Fruit fly (Drosophila melanogaster) whole organism, embryonic: ENCODE data around the gene lectin-37Db.

ENCODE experiments used
- Asciz ChIP-seq: fragments of 200-800 bp; sonication (Bioruptor generic); optimal IDR thresholded peaks from 2 replicates; lab custom pipeline; 2017; ENCODE audit warnings: missing biosample characterization, mild to moderate bottlenecking, missing genetic modification characterization, missing genetic modification reagents
- Blimp-1 ChIP-seq: fragments of 200-800 bp; sonication (Bioruptor generic); optimal IDR thresholded peaks from 3 replicates; lab custom pipeline; 2018; ENCODE audit warnings: missing biosample characterization, missing genetic modification characterization, mild to moderate bottlenecking, moderate library complexity, missing genetic modification reagents
- CG10462 ChIP-seq: fragments of 200-800 bp; sonication (Bioruptor generic); optimal IDR thresholded peaks from 2 replicates; lab custom pipeline; 2016; ENCODE audit warnings: missing biosample characterization, missing genetic modification characterization
- CG12769 ChIP-seq: fragments of 200-800 bp; sonication (Bioruptor generic); optimal IDR thresholded peaks from 2 replicates; lab custom pipeline; 2019; ENCODE audit warnings: missing biosample characterization, mild to moderate bottlenecking, missing genetic modification characterization, moderate library complexity
- CG13123 ChIP-seq: fragments of 200-800 bp; sonication (Bioruptor generic); optimal IDR thresholded peaks from 2 replicates; lab custom pipeline; 2016; ENCODE audit warnings: missing biosample characterization, missing genetic modification characterization
- CG13624 ChIP-seq: fragments of 200-800 bp; sonication (Bioruptor generic); optimal IDR thresholded peaks from 2 replicates; lab custom pipeline; 2016; ENCODE audit warnings: missing biosample characterization, missing genetic modification characterization
- CG13894 ChIP-seq: fragments of 200-800 bp; sonication (Bioruptor generic); optimal IDR thresholded peaks from 3 replicates; lab custom pipeline; 2018; ENCODE audit warnings: missing biosample characterization, mild to moderate bottlenecking, missing genetic modification characterization, moderate library complexity
- CG16779 ChIP-seq: fragments of 200-800 bp; sonication (Bioruptor generic); IDR thresholded peaks from 2 replicates; pipeline ENCODE4 v1.3.6; 2022; ENCODE audit warnings: missing biosample characterization, missing genetic modification characterization
- CG18619 ChIP-seq: fragments of 200-800 bp; sonication (Bioruptor generic); optimal IDR thresholded peaks from 3 replicates; lab custom pipeline; 2017; ENCODE audit warnings: missing biosample characterization, mild to moderate bottlenecking, missing genetic modification characterization
- CG3847 ChIP-seq: fragments of 200-800 bp; sonication (Bioruptor generic); IDR thresholded peaks from 2 replicates; pipeline ENCODE4 v1.3.6; 2022; ENCODE audit warnings: missing biosample characterization, missing genetic modification characterization
- CG4360 ChIP-seq: fragments of 200-800 bp; sonication (Bioruptor generic); IDR thresholded peaks from 2 replicates; pipeline ENCODE4 v1.3.6; 2022; ENCODE audit warnings: missing biosample characterization, missing genetic modification characterization
- CG6175 ChIP-seq: fragments of 200-800 bp; sonication (Bioruptor generic); IDR thresholded peaks from 3 replicates; pipeline ENCODE4 v1.3.6; 2022; ENCODE audit warnings: missing biosample characterization, missing genetic modification characterization
- CG6254 ChIP-seq: fragments of 200-800 bp; sonication (Bioruptor generic); optimal IDR thresholded peaks from 3 replicates; lab custom pipeline; 2017; ENCODE audit warnings: mild to moderate bottlenecking, missing biosample characterization, missing genetic modification reagents, missing genetic modification characterization
- CG6272 ChIP-seq: fragments of 200-800 bp; sonication (Bioruptor generic); IDR thresholded peaks from 2 replicates; pipeline ENCODE4 v1.3.6; 2022; ENCODE audit warnings: missing biosample characterization, missing genetic modification characterization
- CG7839 ChIP-seq: fragments of 200-800 bp; sonication (Bioruptor generic); optimal IDR thresholded peaks from 3 replicates; lab custom pipeline; 2018; ENCODE audit warnings: missing biosample characterization, mild to moderate bottlenecking, missing genetic modification characterization, moderate library complexity
- CG8281 ChIP-seq: fragments of 200-800 bp; sonication (Bioruptor generic); optimal IDR thresholded peaks from 2 replicates; lab custom pipeline; 2018; ENCODE audit warnings: missing biosample characterization, mild to moderate bottlenecking, missing genetic modification characterization, moderate library complexity
- CG8388 ChIP-seq: fragments of 200-800 bp; sonication (Bioruptor generic); optimal IDR thresholded peaks from 2 replicates; lab custom pipeline; 2019; ENCODE audit warnings: missing biosample characterization, mild to moderate bottlenecking, missing genetic modification characterization, moderate library complexity
- CG9932 ChIP-seq: fragments of 200-800 bp; sonication (Bioruptor generic); IDR thresholded peaks from 2 replicates; pipeline ENCODE4 v1.3.6; 2022; ENCODE audit warnings: missing biosample characterization, missing genetic modification characterization
- Camta ChIP-seq: fragments of 200-800 bp; sonication (Bioruptor generic); optimal IDR thresholded peaks from 2 replicates; lab custom pipeline; 2016; ENCODE audit warnings: missing biosample characterization, missing genetic modification characterization
- CrebB ChIP-seq: fragments of 200-800 bp; sonication (Bioruptor generic); optimal IDR thresholded peaks from 3 replicates; lab custom pipeline; 2018; ENCODE audit warnings: missing biosample characterization, mild to moderate bottlenecking, missing genetic modification characterization
- Deaf1 ChIP-seq: fragments of 200-800 bp; optimal IDR thresholded peaks from 3 replicates; lab custom pipeline; 2019; ENCODE audit warnings: missing biosample characterization, mild to moderate bottlenecking, missing genetic modification characterization, moderate library complexity
- Dip2 ChIP-seq: fragments of 200-800 bp; sonication (Bioruptor generic); IDR thresholded peaks from 2 replicates; pipeline ENCODE4 v1.3.6; 2022; ENCODE audit warnings: missing biosample characterization, missing genetic modification characterization
- Dref ChIP-seq: fragments of 200-800 bp; sonication (Bioruptor generic); IDR thresholded peaks from 2 replicates; pipeline ENCODE4 v1.3.6; 2022; ENCODE audit warnings: missing biosample characterization, missing genetic modification characterization
- Elba2 ChIP-seq: fragments of 200-800 bp; sonication (Bioruptor generic); optimal IDR thresholded peaks from 3 replicates; lab custom pipeline; 2016; ENCODE audit warnings: missing biosample characterization, missing genetic modification characterization
- HLH54F ChIP-seq: fragments of 200-800 bp; sonication (Bioruptor generic); optimal IDR thresholded peaks from 3 replicates; lab custom pipeline; 2016; ENCODE audit warnings: missing biosample characterization, missing genetic modification characterization
- Lpt ChIP-seq: fragments of >200 bp; optimal IDR thresholded peaks from 2 replicates; lab custom pipeline; 2018; ENCODE audit warnings: missing biosample characterization, missing genetic modification characterization
- Nf-YC ChIP-seq: fragments of 200-800 bp; optimal IDR thresholded peaks from 3 replicates; lab custom pipeline; 2019; ENCODE audit warnings: missing biosample characterization, mild to moderate bottlenecking, missing genetic modification characterization, moderate library complexity
- Spps ChIP-seq: fragments of 200-800 bp; sonication (Bioruptor generic); optimal IDR thresholded peaks from 2 replicates; lab custom pipeline; 2018; ENCODE audit warnings: missing biosample characterization, mild to moderate bottlenecking, missing genetic modification characterization
- Ssrp ChIP-seq: fragments of 200-800 bp; sonication (Bioruptor generic); optimal IDR thresholded peaks from 2 replicates; lab custom pipeline; 2018; ENCODE audit warnings: missing biosample characterization, mild to moderate bottlenecking, missing genetic modification characterization, moderate library complexity
- YL-1 ChIP-seq: fragments of 200-800 bp; sonication (Bioruptor generic); optimal IDR thresholded peaks from 3 replicates; lab custom pipeline; 2017; ENCODE audit warnings: missing biosample characterization, mild to moderate bottlenecking, missing genetic modification characterization
- ara ChIP-seq: fragments of 200-800 bp; sonication (Bioruptor generic); IDR thresholded peaks from 2 replicates; pipeline ENCODE4 v1.3.6; 2022; ENCODE audit warnings: missing biosample characterization, missing genetic modification characterization
- bsh ChIP-seq, 2 experiments: fragments of 200-800 bp; sonication (Bioruptor generic); optimal IDR thresholded peaks; 2 replicates each; lab custom pipeline; 2017 to 2018; ENCODE audit warnings: mild to moderate bottlenecking in 2 of 2, missing biosample characterization in 2 of 2, missing genetic modification characterization in 2 of 2, moderate library complexity in 1 of 2
- btn ChIP-seq: fragments of 200-800 bp; sonication (Bioruptor generic); optimal IDR thresholded peaks from 2 replicates; lab custom pipeline; 2016; ENCODE audit warnings: missing biosample characterization, missing genetic modification characterization
- dan ChIP-seq: fragments of 200-800 bp; sonication (Bioruptor generic); IDR thresholded peaks from 2 replicates; pipeline ENCODE4 v1.3.6; 2022; ENCODE audit warnings: missing biosample characterization, missing genetic modification characterization
- dmrt99B ChIP-seq: fragments of 200-800 bp; sonication (Bioruptor generic); optimal IDR thresholded peaks from 2 replicates; lab custom pipeline; 2018; ENCODE audit warnings: missing biosample characterization, mild to moderate bottlenecking, missing genetic modification characterization, moderate library complexity
- fd64A ChIP-seq: fragments of 200-800 bp; sonication (Bioruptor generic); optimal IDR thresholded peaks from 3 replicates; lab custom pipeline; 2018; ENCODE audit warnings: missing biosample characterization, mild to moderate bottlenecking, missing genetic modification characterization
- hb ChIP-seq: fragments of 200-800 bp; sonication (Bioruptor generic); IDR thresholded peaks from 3 replicates; pipeline ENCODE4 v1.3.6; 2022; ENCODE audit warnings: missing biosample characterization, missing genetic modification characterization; ENCODE audit not compliant: partially characterized antibody
- nom ChIP-seq: fragments of 200-800 bp; sonication (Bioruptor generic); optimal IDR thresholded peaks from 2 replicates; lab custom pipeline; 2017; ENCODE audit warnings: missing biosample characterization, missing genetic modification characterization, mild to moderate bottlenecking, moderate library complexity, missing genetic modification reagents
- odd ChIP-seq: fragments of 200-800 bp; sonication (Bioruptor generic); optimal IDR thresholded peaks from 2 replicates; lab custom pipeline; 2017; ENCODE audit warnings: missing biosample characterization, mild to moderate bottlenecking, missing genetic modification characterization
- pros ChIP-seq: fragments of 200-800 bp; sonication (Bioruptor generic); optimal IDR thresholded peaks from 3 replicates; lab custom pipeline; 2019; ENCODE audit warnings: missing biosample characterization, mild to moderate bottlenecking, missing genetic modification characterization, moderate library complexity
- run ChIP-seq: fragments of 200-800 bp; sonication (Bioruptor generic); optimal IDR thresholded peaks from 3 replicates; lab custom pipeline; 2018; ENCODE audit warnings: missing biosample characterization, mild to moderate bottlenecking, missing genetic modification characterization
- sens-2 ChIP-seq: fragments of 200-800 bp; sonication (Bioruptor generic); IDR thresholded peaks from 2 replicates; pipeline ENCODE4 v1.3.6; 2022; ENCODE audit warnings: missing biosample characterization, missing genetic modification characterization
- seq ChIP-seq: fragments of 200-800 bp; sonication (Bioruptor generic); IDR thresholded peaks from 2 replicates; pipeline ENCODE4 v1.3.6; 2022; ENCODE audit warnings: missing biosample characterization, missing genetic modification characterization
- sima ChIP-seq: fragments of 200-800 bp; sonication (Bioruptor generic); optimal IDR thresholded peaks from 2 replicates; lab custom pipeline; 2016; ENCODE audit warnings: missing biosample characterization, missing genetic modification characterization
- tll ChIP-seq, 2 experiments: fragments of 200-800 bp in 1 of 2; fragments of >200 bp in 1 of 2; sonication (Bioruptor generic) in 1 of 2; optimal IDR thresholded peaks; 2 replicates each; lab custom pipeline; 2017 to 2019; ENCODE audit warnings: missing biosample characterization in 2 of 2, missing genetic modification characterization in 2 of 2, mild to moderate bottlenecking in 1 of 2, moderate library complexity in 1 of 2
- tna ChIP-seq: fragments of 200-800 bp; sonication (Bioruptor generic); IDR thresholded peaks from 2 replicates; pipeline ENCODE4 v1.3.6; 2022; ENCODE audit warnings: missing biosample characterization, missing genetic modification characterization; ENCODE audit not compliant: partially characterized antibody
- toy ChIP-seq: fragments of 200-800 bp; sonication (Bioruptor generic); IDR thresholded peaks from 2 replicates; pipeline ENCODE4 v1.3.6; 2022; ENCODE audit warnings: missing biosample characterization, missing genetic modification characterization
- trh ChIP-seq: fragments of 200-800 bp; sonication (Bioruptor generic); optimal IDR thresholded peaks from 2 replicates; lab custom pipeline; 2016; ENCODE audit warnings: missing biosample characterization, missing genetic modification characterization
- twi ChIP-seq: fragments of 200-800 bp; optimal IDR thresholded peaks from 2 replicates; lab custom pipeline; 2019; ENCODE audit warnings: missing biosample characterization, mild to moderate bottlenecking, missing genetic modification characterization, moderate library complexity
- unpg ChIP-seq: fragments of 200-800 bp; sonication (Bioruptor generic); optimal IDR thresholded peaks from 3 replicates; lab custom pipeline; 2018; ENCODE audit warnings: missing biosample characterization, mild to moderate bottlenecking, missing genetic modification characterization, moderate library complexity
- vfl ChIP-seq: fragments of 200-800 bp; sonication (Bioruptor generic); optimal IDR thresholded peaks from 2 replicates; lab custom pipeline; 2016; ENCODE audit warnings: missing biosample characterization, missing genetic modification characterization
- zfh2 ChIP-seq: fragments of 200-800 bp; sonication (Bioruptor generic); optimal IDR thresholded peaks from 2 replicates; lab custom pipeline; 2016; ENCODE audit warnings: missing biosample characterization, missing genetic modification characterization

The lectin-37Db gene

DNA sequence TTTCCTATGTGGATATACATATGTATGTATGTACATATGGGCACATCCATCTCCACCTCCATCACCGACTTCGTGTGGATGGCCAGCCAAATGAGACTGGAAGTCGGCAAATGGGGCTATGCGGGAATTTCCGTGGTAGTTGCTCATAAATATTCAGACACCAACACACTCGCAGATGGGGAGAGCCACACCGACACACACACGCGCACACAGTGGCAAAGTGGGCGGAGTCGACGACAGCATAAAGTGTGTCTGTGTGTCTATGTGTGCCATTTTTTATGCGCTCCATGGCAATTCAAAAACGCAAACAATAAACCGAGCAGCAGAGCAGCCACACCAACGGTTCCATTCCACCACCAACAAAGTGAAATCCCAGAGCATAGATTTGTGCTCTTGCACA, 44.0 kb downstream of the lectin-37Db start (continued):
- TF ChIP-seq Blimp-1 (GFP tag; lab: Kevin White, UChicago) (no peak), tna (GFP tag; lab: Robert Waterston, UW) (no peak), dan (no peak), Dref (GFP tag; lab: Robert Waterston, UW) (no peak), Ssrp (tag; lab: Kevin White, UChicago) (no peak), CG8388 (GFP tag; lab: Kevin White, UChicago) (no peak), unpg (GFP tag; lab: Kevin White, UChicago) (no peak), CG6272 (no peak), Nf-YC (tag; lab: Kevin White, UChicago) (peak; percentile 93), zfh2 (GFP tag; lab: Kevin White, UChicago) (no peak), Asciz (no peak), vfl (GFP tag; lab: Kevin White, UChicago) (no peak), tll (GFP tag; optimal IDR thresholded peaks at IDR 0.05; lab: Kevin White, UChicago) (no peak), Camta (GFP tag; lab: Kevin White, UChicago) (no peak), fd64A (GFP tag; lab: Kevin White, UChicago) (no peak), seq (GFP tag; lab: Robert Waterston, UW) (no peak), CG9932 (GFP tag; lab: Robert Waterston, UW) (0 out of 2 replicates have a peak, but pooled peaks have one; percentile 31), bsh (GFP tag; optimal IDR thresholded peaks at IDR 0.05; lab: Kevin White, UChicago) (no peak), odd (GFP tag; lab: Kevin White, UChicago) (no peak), Spps (no peak), sens-2 (GFP tag; lab: Robert Waterston, UW) (no peak), CG6175 (GFP tag; lab: Robert Waterston, UW) (no peak), Deaf1 (peak; percentile 76), CG8281 (tag; lab: Kevin White, UChicago) (no peak), Elba2 (GFP tag; lab: Kevin White, UChicago) (no peak), pros (GFP tag; lab: Kevin White, UChicago) (no peak), CG6254 (GFP tag; lab: Kevin White, UChicago) (no peak), CG18619 (no peak), toy (GFP tag; lab: Robert Waterston, UW) (no peak), twi (tag; lab: Kevin White, UChicago) (no peak), CG16779 (GFP tag; lab: Robert Waterston, UW) (no peak), CG12769 (no peak), CG13894 (tag; lab: Kevin White, UChicago) (no peak), CG10462 (GFP tag; lab: Kevin White, UChicago) (no peak), CG13624 (GFP tag; lab: Kevin White, UChicago) (no peak), CG4360 (peak; percentile 13; the same call in 1 of the 2 replicates), run (tag; lab: Kevin White, UChicago) (no peak)

DNA sequence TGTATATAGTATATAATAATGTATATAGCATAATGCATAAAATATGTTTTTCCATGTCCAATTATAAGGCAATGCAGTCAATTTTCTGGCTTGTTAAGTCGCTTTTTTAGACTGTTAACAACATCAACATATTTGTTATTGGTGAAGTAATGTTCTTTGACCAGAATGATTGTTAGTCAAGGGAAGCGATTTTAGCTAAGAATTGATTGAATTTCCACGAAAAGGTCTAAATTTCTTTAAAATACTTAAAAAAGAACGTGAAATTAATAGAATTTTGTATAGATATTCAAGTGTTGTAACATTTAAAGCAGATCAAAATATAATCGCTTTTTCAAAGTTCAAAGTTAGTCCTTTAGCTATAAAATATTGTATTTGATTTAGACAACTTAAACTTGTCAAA, 44.5 kb downstream of the lectin-37Db start:
- TF ChIP-seq dmrt99B (tag; lab: Kevin White, UChicago) = peak; percentile 7
- TF ChIP-seq btn (GFP tag; lab: Kevin White, UChicago) = no peak
- TF ChIP-seq Asciz = no peak
- no peak for TF ChIP-seq sima
- no peak for TF ChIP-seq trh
- TF ChIP-seq CG7839 (tag; lab: Kevin White, UChicago) = peak; percentile 23
- TF ChIP-seq Lpt (GFP tag; lab: Kevin White, UChicago) = no peak
- no peak for TF ChIP-seq YL-1 (GFP tag; lab: Kevin White, UChicago)
- no peak for TF ChIP-seq hb (GFP tag; lab: Robert Waterston, UW)
- no peak for TF ChIP-seq CG13123
- TF ChIP-seq CrebB (tag; lab: Kevin White, UChicago) = no peak
- TF ChIP-seq Ssrp (tag; lab: Kevin White, UChicago) = no peak
- no peak for TF ChIP-seq Dip2
- TF ChIP-seq HLH54F (GFP tag; lab: Kevin White, UChicago) = no peak
- TF ChIP-seq CG3847 (GFP tag; lab: Robert Waterston, UW) = no peak
- TF ChIP-seq ara (GFP tag; lab: Robert Waterston, UW) = no peak
- no peak for TF ChIP-seq nom (GFP tag; lab: Kevin White, UChicago)
